Worm (Caenorhabditis elegans) whole organism, early embryonic: ENCODE results near the gene R11D1.4.
A peak's percentile ranks its signal among the peaks of the same experiment; 100 is the strongest.

Experiments
- B0310.2 ChIP-seq: sonication (generic microtip); optimal IDR thresholded peaks from 2 replicates; lab custom pipeline; 2016; ENCODE audit warnings: mild to moderate bottlenecking, missing genetic modification characterization, missing compliant biosample characterization
- F13C5.2 ChIP-seq: sonication (generic microtip); optimal IDR thresholded peaks from 2 replicates; lab custom pipeline; 2017; ENCODE audit warnings: mild to moderate bottlenecking, missing genetic modification characterization, inconsistent platforms, missing compliant biosample characterization
- ama-1 ChIP-seq: fragments of 150-350 bp; optimal IDR thresholded peaks from 2 replicates; lab custom pipeline; 2014

DNA sequence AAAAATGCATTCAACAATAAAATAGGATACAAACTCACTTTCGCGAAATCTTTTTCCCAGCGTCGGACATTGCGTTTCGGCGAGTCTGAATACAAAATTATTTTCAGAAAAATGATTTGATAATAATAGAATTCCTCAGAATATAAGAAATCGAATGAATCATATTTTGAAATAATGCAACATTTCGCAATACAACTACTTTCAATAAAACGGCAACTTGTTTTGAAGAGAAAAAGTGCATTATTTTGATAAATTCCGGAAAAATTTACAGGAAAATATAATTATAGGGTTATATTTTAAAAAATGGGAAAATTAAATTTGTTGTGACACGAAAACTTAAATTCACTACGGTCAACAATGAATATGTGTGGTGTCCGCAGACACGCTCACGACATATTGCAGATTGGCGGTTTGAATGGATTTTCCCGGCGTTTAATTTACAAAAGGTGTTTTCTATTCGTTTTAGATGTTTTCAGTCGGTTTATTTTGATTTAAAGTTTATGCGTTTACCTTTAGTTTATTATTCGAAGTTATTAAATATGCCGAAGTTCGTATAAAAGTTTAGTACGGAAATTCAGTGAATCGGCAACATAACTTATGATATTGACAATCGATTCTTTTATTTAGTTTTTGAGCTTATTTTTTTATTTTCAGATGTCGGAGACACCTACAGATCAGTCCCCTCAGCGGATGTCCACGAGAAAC, 49.4 kb upstream of the R11D1.4 start, which contains the start of the genes abcf-1 and scc-3:
- TF ChIP-seq B0310.2 (tag; lab: Kevin White, UChicago): no peak
- TF ChIP-seq F13C5.2 (tag; lab: Kevin White, UChicago): peak; percentile 20
- TF ChIP-seq ama-1 (lab: Kevin White, UChicago): no peak
